Fruit fly (Drosophila melanogaster): ENCODE measurements around the gene CG43401.

CG43401 gene

DNA sequence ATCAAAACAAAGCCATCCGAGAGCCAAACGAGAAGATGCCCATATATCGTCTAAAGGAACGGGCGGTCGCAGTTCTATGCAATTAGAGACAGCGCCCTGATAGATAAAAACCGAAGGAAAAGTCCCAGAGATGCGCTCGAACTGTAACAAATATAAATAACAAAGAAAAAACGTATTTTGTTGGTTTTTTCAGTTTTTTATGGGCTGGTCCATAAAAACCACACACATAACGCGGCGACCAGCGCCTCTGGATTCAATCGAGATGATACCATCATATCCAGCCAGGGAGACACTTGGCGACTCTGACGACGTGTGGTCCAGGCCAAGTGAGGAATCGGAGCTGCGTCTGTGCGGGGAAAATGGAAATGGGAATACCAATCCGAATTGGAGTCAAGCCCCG is 15.2 kb downstream of the CG43401 start:
- TF ChIP-seq CG17801 (GFP tag; optimal IDR thresholded peaks at IDR 0.05; ENCODE audit: partially characterized antibody): no peak

DNA sequence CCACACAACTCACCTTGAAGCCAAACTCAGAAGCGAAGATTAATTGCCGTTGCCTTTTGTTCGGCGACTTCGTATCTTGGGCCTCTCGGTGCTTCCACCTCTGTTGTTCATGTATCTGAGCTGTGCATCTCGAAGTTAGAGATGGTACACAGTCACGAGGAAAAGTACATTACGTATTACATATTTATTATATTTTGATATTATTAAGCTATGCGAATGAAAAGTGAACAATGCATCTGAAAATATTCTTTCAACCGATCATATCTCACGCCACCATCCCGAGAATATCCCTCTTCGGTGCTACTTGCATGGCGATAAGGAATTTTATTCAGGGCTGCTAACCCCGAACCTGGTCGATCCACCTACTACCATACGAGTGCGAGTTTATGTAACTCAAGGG is 16.8 kb downstream of the CG43401 start:
- TF ChIP-seq CG17801 (GFP tag; optimal IDR thresholded peaks at IDR 0.05; ENCODE audit: partially characterized antibody): no peak

DNA sequence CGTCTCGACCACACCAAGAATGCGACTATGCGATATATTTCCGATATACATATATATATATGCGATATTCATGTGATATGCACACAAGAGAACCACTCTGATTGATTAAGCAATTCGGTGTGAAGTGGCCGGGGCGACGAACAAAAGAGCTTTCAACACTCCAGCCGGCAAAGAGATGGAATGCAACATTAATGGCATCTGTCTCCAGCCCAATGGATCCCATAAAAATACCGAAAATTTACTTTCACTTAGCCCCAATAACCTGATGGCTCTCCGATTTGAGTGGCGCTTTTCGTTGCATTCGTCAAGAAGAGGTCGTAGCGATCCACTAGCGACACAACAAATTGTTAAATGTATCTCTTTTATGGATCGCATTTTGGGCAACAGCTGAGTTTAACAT is 18.5 kb downstream of the CG43401 start:
- TF ChIP-seq CG17801 (GFP tag; optimal IDR thresholded peaks at IDR 0.05; ENCODE audit: partially characterized antibody): no peak

DNA sequence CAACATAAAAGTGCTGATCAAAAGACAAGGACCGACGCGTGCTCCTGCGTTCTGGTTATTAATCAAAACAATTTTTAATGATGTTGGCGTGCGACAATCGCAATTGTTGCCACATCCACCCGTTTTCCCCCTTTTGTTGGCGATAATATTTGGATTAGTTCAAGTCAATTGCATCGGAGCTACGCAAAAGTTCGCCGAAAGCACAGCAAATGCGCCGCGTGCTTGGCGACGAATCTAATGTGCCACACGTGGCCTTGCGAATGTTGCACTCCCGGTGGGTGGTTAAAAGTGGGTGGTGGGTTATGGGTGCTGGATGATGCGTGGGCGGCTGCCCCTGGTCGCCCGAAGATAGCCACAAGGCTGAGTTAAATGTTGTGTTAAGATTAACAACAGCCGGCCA is 19.4 kb downstream of the CG43401 start:
- TF ChIP-seq CG17801 (GFP tag; optimal IDR thresholded peaks at IDR 0.05; ENCODE audit: partially characterized antibody): no peak

DNA sequence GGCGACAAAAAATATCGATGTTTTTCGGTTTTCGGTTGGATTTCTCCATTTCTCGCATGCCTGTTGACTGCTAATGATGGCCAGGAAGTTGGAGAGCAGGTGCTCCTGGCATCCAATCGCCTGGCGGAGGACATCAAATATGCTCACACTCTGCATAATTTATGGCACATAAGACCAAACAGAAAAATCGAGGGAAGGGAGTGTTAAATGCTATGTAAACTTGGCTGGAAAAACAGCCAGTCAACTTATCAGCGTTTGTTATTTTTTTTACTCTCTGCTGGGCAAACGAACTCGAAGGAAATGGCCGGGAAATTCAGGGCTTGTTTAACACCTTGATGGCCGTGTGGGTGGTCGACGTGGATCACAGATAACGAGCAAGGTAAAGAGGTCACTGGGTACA is 19.9 kb downstream of the CG43401 start:
- no peak for TF ChIP-seq CG17801 (GFP tag; optimal IDR thresholded peaks at IDR 0.05; ENCODE audit: partially characterized antibody)

DNA sequence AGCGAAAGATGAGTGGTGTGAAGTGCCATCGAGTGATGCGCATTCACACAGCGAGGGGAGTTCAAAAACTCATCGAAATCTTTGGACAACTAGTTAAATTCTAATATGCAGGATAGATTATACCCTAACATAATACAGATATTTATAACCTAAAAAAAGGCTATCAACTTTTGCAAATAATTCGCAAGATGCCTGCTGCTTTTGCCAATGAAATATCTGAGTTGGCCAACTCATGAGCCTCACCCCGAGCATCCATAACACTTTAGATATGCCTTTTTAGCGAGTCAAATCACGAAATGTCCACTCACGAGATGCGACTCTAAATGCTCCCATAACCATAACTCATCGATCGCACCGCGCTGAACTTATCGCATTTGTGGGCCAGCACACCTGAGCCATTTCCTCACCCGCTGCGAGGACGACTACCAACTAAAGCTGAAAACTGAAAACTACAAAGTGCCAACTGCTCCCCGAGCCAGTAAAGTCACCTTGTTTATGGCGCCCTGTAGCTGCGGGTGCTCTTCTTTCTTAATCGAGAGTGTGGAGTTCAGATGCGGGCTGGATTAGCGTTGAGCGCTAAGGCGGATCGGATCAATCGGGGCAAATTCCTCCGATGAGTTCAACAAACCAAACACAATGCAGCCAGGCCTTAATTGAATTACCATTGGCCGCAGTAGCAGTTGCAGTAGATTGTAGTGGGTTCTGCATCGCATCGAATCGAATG is 21.6 kb downstream of the CG43401 start:
- TF ChIP-seq CG17801 (GFP tag; optimal IDR thresholded peaks at IDR 0.05; ENCODE audit: partially characterized antibody): no peak

DNA sequence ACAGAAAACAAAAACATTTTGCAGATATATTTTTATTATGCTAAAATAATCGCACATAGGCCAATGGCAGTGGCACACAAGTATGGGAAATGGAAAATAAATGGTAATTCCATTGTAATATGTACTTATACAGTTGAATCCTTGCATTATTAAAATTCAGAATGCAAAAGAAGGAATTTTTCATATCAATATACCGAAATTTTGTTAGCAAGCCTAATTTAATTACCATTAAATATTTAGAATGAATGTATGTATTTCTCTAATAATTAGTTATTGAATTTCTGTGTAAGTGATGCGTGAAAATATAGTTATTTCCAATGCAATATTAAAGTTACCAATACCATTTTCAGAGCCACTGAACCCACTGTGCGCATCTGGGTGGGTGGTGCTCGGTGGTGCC is 27.2 kb downstream of the CG43401 start:
- TF ChIP-seq CG17801 (GFP tag; optimal IDR thresholded peaks at IDR 0.05; ENCODE audit: partially characterized antibody): no peak

DNA sequence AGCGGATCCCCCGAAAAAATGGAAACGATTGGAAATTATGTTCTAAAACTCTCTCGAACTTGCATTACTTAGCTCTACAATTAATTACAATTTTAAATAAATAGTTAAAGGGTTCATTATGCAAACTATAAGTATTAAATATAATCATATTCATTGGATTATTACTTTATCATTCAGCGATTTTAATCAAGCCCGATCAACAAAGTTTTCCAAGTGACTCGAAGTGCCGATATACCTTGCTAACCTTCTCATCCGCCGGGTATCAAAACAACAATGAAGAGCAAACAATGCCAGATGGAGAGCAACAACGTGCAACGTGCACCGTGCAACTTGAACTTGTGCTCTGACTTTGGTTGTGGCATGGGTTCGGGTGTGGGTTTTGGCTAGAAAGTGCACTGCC is 28.0 kb downstream of the CG43401 start:
- TF ChIP-seq CG17801 (GFP tag; optimal IDR thresholded peaks at IDR 0.05; ENCODE audit: partially characterized antibody): no peak

DNA sequence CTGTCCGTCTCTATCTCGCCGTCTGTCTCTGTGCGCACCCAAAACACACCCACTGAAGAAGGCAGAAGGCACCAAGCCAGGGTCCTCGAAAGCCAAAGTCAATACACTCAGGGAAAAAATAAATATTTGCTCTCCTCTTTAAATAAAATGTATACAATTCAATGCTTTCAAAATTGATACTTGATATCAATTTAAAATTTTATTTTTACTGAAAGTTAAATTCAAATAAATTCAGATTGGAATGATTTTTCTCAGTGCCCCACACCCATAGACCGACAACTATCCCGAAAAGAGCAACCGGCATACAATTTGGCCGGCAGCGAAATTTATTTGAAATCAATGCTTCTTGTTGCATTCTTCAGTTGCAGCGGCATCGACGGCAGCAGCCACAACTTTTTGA is 28.5 kb downstream of the CG43401 start:
- TF ChIP-seq CG17801 (GFP tag; optimal IDR thresholded peaks at IDR 0.05; ENCODE audit: partially characterized antibody): no peak

DNA sequence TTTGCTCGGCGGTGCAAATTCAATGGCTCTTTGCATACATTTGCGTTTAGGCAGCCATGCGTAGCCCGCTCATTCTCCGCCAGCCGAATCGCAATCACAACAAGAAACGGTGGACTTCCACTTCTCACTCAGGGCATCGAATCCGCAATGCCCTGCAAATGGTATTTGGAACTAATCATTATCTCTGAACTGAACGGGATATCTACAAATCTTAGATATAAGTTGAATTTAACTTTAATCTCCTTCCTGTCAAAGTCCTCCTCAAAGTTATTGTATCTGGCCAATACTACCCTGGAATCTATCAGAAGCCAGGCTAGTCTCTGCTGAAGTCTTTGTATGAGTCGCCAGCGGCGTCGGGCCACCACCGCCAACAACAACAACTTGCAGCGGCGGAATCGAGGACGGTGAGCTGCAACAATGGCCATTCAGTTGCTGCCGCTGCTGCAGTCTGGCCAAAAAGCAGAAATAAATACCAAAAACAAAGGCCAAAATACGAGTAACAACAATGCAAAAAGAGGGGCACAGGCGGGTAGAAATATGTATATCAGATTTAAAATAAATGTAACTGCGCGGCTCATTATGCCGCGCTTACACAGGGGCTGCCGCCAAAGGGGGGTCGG is 30.4 kb downstream of the CG43401 start:
- TF ChIP-seq CG17801 (GFP tag; optimal IDR thresholded peaks at IDR 0.05; ENCODE audit: partially characterized antibody): no peak

DNA sequence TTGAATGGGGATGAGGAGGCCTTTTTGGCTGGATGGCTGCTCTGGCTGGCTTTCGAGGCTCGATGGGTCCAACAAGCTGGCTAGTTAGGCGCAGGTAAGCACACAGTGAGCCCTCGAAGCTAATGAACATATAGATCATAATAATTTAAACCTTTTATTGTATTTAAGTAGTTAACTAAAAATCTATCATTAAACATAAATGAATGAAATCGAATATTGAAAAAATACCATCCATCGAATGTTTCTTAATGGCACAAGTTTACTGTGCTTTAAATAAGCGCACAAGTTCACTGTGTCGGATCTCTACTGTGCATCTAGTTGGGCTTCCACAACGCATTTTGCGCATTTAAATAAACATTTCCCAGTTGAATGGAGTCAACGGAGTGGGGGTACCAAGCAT is 31.1 kb downstream of the CG43401 start:
- TF ChIP-seq CG17801 (GFP tag; optimal IDR thresholded peaks at IDR 0.05; ENCODE audit: partially characterized antibody): no peak

DNA sequence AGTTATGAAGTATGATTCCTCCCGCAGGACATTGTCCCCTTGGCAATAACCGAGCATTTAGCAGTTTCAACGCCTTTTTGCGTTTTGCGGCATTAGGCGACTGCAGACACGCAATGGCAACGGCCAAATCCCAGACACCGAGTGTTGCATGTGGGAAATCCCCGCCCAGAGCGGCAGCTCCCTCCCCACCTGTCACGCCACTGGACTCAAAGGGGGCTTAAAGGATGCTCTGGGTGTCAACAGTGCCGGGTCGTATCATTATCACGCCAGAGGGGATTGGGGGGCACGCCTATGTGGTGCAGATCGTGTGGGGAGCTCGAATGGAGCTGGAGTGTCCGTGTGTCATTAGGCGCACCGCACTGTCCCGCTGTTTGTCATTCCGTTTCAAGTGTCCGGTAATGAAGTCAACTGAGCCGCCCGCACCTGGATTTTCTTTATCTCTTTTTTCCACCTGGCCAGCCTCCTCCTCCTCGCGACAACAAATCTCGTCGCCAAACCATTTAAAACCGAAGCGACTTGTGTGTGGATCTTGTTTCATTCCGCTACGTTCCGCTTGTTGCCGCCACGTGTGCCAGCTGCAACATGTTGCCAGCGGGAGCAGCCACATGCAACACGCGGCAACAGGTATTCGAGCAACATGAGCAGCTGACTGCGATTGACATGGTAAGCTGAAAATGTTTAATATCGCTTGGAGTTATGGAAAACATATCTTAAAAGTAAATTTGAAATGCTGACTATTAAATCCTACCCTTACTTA is 32.4 kb downstream of the CG43401 start:
- TF ChIP-seq CG17801 (GFP tag; optimal IDR thresholded peaks at IDR 0.05; ENCODE audit: partially characterized antibody): no peak

DNA sequence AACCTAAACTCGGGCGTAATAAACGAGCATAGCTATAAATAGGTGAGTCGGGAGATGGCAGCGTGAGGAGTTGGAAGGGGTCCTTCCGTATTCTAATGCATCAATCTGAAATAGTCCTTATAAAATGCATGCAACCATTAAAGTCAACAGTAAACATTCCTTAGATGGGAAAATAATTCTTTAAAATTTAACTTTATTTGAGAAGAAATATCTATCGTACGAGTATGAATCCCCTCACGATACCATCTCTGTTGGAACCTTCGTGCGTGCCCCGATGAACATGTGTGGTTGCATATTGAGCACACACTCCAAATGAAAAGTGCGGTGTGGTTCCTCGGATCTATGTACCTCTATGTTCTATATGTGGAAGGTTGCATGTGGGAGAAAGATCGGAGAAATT is 33.9 kb downstream of the CG43401 start:
- no peak for TF ChIP-seq CG17801 (GFP tag; optimal IDR thresholded peaks at IDR 0.05; ENCODE audit: partially characterized antibody)

DNA sequence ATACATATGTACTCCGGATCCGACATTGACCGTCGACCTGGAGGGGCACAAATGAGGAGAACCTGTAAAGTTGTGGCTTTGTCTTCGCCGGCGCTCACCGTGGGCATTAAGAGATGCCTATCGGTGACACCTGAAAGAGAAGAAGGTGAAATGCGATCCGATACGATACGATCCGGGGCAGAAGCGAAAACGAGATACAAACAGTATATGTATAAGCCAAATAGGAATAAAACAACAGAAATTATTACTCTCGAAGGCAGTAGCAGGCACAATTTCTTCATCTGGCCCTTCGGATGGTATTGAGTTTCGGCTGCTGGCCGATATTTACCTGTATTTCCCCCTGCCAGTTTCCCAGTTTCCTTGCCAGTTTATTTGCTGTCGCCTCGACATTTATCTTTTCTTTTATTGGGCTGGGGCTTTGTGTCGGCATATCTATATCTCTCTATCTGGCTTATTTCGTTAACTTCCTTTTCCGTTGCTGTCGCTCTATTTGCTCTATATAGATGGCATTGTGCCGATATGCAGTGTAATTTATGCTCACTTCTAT is 35.2 kb downstream of the CG43401 start:
- no peak for TF ChIP-seq CG17801 (GFP tag; optimal IDR thresholded peaks at IDR 0.05; ENCODE audit: partially characterized antibody)

DNA sequence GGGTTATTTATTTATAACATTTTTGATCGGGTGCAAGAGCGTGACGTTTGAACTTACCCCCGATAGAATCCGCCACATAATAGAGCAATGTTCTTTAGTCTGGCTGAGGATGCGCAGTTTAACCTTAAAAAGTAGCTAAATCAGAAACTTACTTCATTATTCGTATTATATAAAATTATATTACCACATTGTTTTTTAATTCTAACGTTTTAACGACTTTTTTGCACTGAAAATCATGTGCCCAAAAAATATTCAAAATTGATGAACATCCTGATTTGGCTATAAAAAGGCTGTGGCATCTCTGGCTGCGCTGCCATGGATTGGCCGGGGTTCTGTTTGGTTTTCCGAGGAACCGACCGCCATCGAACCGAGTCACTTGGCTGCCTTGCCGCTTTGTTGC is 41.7 kb downstream of the CG43401 start:
- no peak for TF ChIP-seq CG17801 (GFP tag; optimal IDR thresholded peaks at IDR 0.05; ENCODE audit: partially characterized antibody)

DNA sequence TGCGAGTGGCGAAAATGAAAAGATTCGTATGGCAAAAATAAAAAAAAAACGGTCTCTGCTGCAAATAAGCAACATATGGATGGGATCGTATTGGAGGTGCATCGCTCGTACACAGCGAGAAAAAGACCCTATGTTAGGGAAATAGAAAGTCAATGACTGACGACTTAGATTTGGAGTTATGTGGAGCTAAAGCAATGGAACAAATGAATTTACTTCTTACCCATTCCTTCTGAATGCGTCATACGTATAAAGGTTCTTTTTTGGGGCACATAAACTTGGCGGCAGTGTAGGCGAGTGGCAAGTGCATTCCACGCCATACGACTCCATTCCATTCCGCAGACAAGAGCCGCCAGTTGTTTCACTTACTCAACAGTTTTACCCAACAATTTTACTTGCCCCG is 42.5 kb downstream of the CG43401 start:
- TF ChIP-seq CG17801 (GFP tag; optimal IDR thresholded peaks at IDR 0.05; ENCODE audit: partially characterized antibody): no peak

Data from ovary, adult (tissue).